Fruit fly (Drosophila melanogaster) S2 (cell line): ENCODE results near the gene Atg16.

Source experiments
- CG8478 ChIP-seq: fragments of >200 bp; optimal IDR thresholded peaks from 2 replicates; lab custom pipeline; 2018
- CTCF ChIP-seq, 2 experiments: fragments of >200 bp; optimal IDR thresholded peaks; 2 replicates each; lab custom pipeline; 2018

dm6 chr3R:29783210-29783609 lies 51.7 kb downstream of the Atg16 start:
- TF ChIP-seq CTCF (optimal IDR thresholded peaks at IDR 0.05; lab: Kevin White, UChicago) (no peak), CG8478 (lab: Kevin White, UChicago) (no peak)
